Worm (Caenorhabditis elegans) whole organism, midembryonic: ENCODE measurements around the gene R08C7.12.

Source experiments
- T22C8.4 ChIP-seq: fragments of 200-800 bp; sonication (Bioruptor generic); IDR thresholded peaks from 2 replicates; pipeline ENCODE4 v1.3.6; 2022; ENCODE audit warnings: missing genetic modification characterization, missing compliant biosample characterization
- cog-1 ChIP-seq: sonication (generic microtip); optimal IDR thresholded peaks from 2 replicates; lab custom pipeline; 2016; ENCODE audit warnings: missing genetic modification characterization, missing compliant biosample characterization
- flt-1 ChIP-seq: fragments of 200-800 bp; sonication (Bioruptor generic); IDR thresholded peaks from 2 replicates; pipeline ENCODE4 v1.3.6; 2022; ENCODE audit warnings: missing genetic modification characterization, missing compliant biosample characterization
- klf-2 ChIP-seq: fragments of 200-800 bp; sonication (Bioruptor generic); conservative IDR thresholded peaks from 2 replicates; pipeline ENCODE4 v1.3.6; 2022; ENCODE audit warnings: missing genetic modification reagents, missing genetic modification characterization, missing compliant biosample characterization
- med-1 ChIP-seq: sonication (generic microtip); optimal IDR thresholded peaks from 2 replicates; lab custom pipeline; 2017; ENCODE audit warnings: missing genetic modification characterization, mild to moderate bottlenecking, missing compliant biosample characterization, antibody characterized with exemption, missing genetic modification reagents; ENCODE audit not compliant: insufficient read depth
- tab-1 ChIP-seq: fragments of 200-800 bp; sonication (Bioruptor generic); IDR thresholded peaks from 2 replicates; pipeline ENCODE4 v1.3.6; 2022; ENCODE audit warnings: missing genetic modification characterization, missing compliant biosample characterization
- ztf-23 ChIP-seq: fragments of 200-800 bp; sonication (Bioruptor generic); IDR thresholded peaks from 2 replicates; pipeline ENCODE4 v1.3.6; 2022; ENCODE audit warnings: missing genetic modification reagents, missing genetic modification characterization, missing compliant biosample characterization
- ztf-29 ChIP-seq: fragments of 200-800 bp; sonication (Bioruptor generic); IDR thresholded peaks from 2 replicates; pipeline ENCODE4 v1.3.6; 2022; ENCODE audit warnings: missing genetic modification reagents, missing genetic modification characterization, missing compliant biosample characterization

DNA sequence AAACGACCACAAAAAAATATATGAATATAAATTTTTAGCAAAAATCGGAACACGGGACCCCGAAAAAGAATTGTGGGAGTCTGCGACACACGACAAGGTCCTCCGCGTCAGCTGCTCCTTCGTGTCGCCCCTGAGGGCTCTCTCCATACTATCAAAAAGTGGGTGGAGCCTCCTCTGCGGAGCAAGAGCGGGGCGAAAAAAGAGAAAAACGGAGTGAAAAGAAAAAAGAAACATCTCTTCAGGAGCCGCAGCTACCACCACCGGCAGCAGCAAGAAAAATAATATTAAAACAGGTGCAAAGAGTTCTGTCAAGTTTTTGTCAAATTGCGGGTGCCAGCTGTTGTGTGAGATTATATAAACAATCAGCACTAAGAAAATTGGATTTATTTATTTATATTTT lies 57.1 kb downstream of the R08C7.12 start, which contains the start of gene gbb-2:
- TF ChIP-seq T22C8.4 (GFP tag; lab: Robert Waterston, UW) (no peak), flt-1 (no peak), cog-1 (tag; lab: Kevin White, UChicago) (no peak), tab-1 (no peak), ztf-23 (GFP tag; lab: Robert Waterston, UW) (no peak), med-1 (no peak), klf-2 (GFP tag; lab: Robert Waterston, UW) (no peak), ztf-29 (GFP tag; lab: Robert Waterston, UW) (no peak)
